Worm (Caenorhabditis elegans) whole organism, mixed stage, embryonic: ENCODE measurements around the gene ckk-1.

ENCODE experiments used
- M03D4.4 ChIP-seq: sonication (generic microtip); optimal IDR thresholded peaks from 2 replicates; lab custom pipeline; 2017; ENCODE audit warnings: mild to moderate bottlenecking, missing genetic modification characterization, missing compliant biosample characterization
- blmp-1 ChIP-seq: fragments of 150-350 bp; optimal IDR thresholded peaks from 2 replicates; lab custom pipeline; 2014; ENCODE audit warnings: missing biosample characterization, missing genetic modification characterization
- ceh-39 ChIP-seq: fragments of 150-350 bp; optimal IDR thresholded peaks from 2 replicates; lab custom pipeline; 2014; ENCODE audit warnings: missing biosample characterization, missing genetic modification characterization
- ceh-43 ChIP-seq: fragments of 200-800 bp; sonication (Bioruptor generic); optimal IDR thresholded peaks from 2 replicates; lab custom pipeline; 2018; ENCODE audit warnings: mild to moderate bottlenecking, missing genetic modification characterization, moderate library complexity, missing compliant biosample characterization
- ceh-83 ChIP-seq: fragments of 200-800 bp; sonication (Bioruptor generic); optimal IDR thresholded peaks from 2 replicates; lab custom pipeline; 2018; ENCODE audit warnings: mild to moderate bottlenecking, missing genetic modification characterization, missing compliant biosample characterization
- ces-1 ChIP-seq: fragments of 150-350 bp; optimal IDR thresholded peaks from 2 replicates; lab custom pipeline; 2014; ENCODE audit warnings: missing biosample characterization, missing genetic modification reagents, missing genetic modification characterization
- cnd-1 ChIP-seq: fragments of 200-800 bp; sonication (Bioruptor generic); optimal IDR thresholded peaks from 2 replicates; lab custom pipeline; 2018; ENCODE audit warnings: mild to moderate bottlenecking, missing genetic modification characterization, missing compliant biosample characterization
- drap-1 ChIP-seq: fragments of 200-800 bp; sonication (Bioruptor generic); optimal IDR thresholded peaks from 3 replicates; lab custom pipeline; 2018; ENCODE audit warnings: mild to moderate bottlenecking, missing genetic modification characterization, missing compliant biosample characterization
- elt-1 ChIP-seq: sonication (generic microtip); optimal IDR thresholded peaks from 2 replicates; lab custom pipeline; 2017; ENCODE audit warnings: missing genetic modification characterization, mild to moderate bottlenecking, missing compliant biosample characterization, antibody characterized with exemption, moderate library complexity, borderline replicate concordance; ENCODE audit not compliant: insufficient read depth
- elt-3 ChIP-seq: fragments of 150-350 bp; optimal IDR thresholded peaks from 2 replicates; lab custom pipeline; 2014; ENCODE audit warnings: missing biosample characterization, missing genetic modification characterization
- ham-2 ChIP-seq: fragments of 200-800 bp; sonication (Bioruptor generic); optimal IDR thresholded peaks from 2 replicates; lab custom pipeline; 2018; ENCODE audit warnings: mild to moderate bottlenecking, missing genetic modification characterization, missing compliant biosample characterization
- hlh-1 ChIP-seq: fragments of 150-350 bp; optimal IDR thresholded peaks from 2 replicates; lab custom pipeline; 2014; ENCODE audit warnings: missing biosample characterization, missing genetic modification reagents, missing genetic modification characterization
- lin-13 ChIP-seq: fragments of 150-350 bp; optimal IDR thresholded peaks from 2 replicates; lab custom pipeline; 2014; ENCODE audit warnings: missing biosample characterization, missing genetic modification characterization
- lin-32 ChIP-seq: fragments of 200-800 bp; sonication (Bioruptor generic); optimal IDR thresholded peaks from 2 replicates; lab custom pipeline; 2018; ENCODE audit warnings: mild to moderate bottlenecking, missing genetic modification characterization, missing compliant biosample characterization
- lsy-2 ChIP-seq: fragments of 150-350 bp; optimal IDR thresholded peaks from 2 replicates; lab custom pipeline; 2014; ENCODE audit warnings: missing biosample characterization, missing genetic modification characterization
- mab-5 ChIP-seq: fragments of 150-350 bp; optimal IDR thresholded peaks from 2 replicates; lab custom pipeline; 2014; ENCODE audit warnings: missing biosample characterization, missing genetic modification characterization
- mep-1 ChIP-seq: fragments of 150-350 bp; optimal IDR thresholded peaks from 2 replicates; lab custom pipeline; 2017; ENCODE audit warnings: missing biosample characterization, missing genetic modification reagents, missing genetic modification characterization, inconsistent platforms
- mls-2 ChIP-seq: sonication (generic microtip); optimal IDR thresholded peaks from 2 replicates; lab custom pipeline; 2016; ENCODE audit warnings: mild to moderate bottlenecking, missing genetic modification characterization, moderate library complexity, missing compliant biosample characterization
- nhr-2 ChIP-seq: fragments of 150-350 bp; optimal IDR thresholded peaks from 2 replicates; lab custom pipeline; 2014; ENCODE audit warnings: missing biosample characterization, missing genetic modification characterization
- nhr-237 ChIP-seq: fragments of 150-350 bp; optimal IDR thresholded peaks from 2 replicates; lab custom pipeline; 2014; ENCODE audit warnings: missing biosample characterization, missing genetic modification characterization
- nhr-76 ChIP-seq: sonication (generic microtip); optimal IDR thresholded peaks from 2 replicates; lab custom pipeline; 2017; ENCODE audit warnings: missing biosample characterization, missing genetic modification characterization
- pha-4 ChIP-seq: fragments of 150-350 bp; optimal IDR thresholded peaks from 2 replicates; lab custom pipeline; 2018; ENCODE audit warnings: missing biosample characterization, missing genetic modification reagents, missing genetic modification characterization
- sem-2 ChIP-seq: fragments of 200-800 bp; sonication (Bioruptor generic); optimal IDR thresholded peaks from 2 replicates; lab custom pipeline; 2018; ENCODE audit warnings: mild to moderate bottlenecking, missing genetic modification characterization, missing compliant biosample characterization
- snpc-4 ChIP-seq: fragments of 150-350 bp; optimal IDR thresholded peaks from 2 replicates; lab custom pipeline; 2014; ENCODE audit warnings: missing biosample characterization, missing genetic modification characterization
- sptf-1 ChIP-seq: sonication (generic microtip); optimal IDR thresholded peaks from 2 replicates; lab custom pipeline; 2017; ENCODE audit warnings: mild to moderate bottlenecking, missing genetic modification characterization, moderate library complexity, missing compliant biosample characterization
- tbx-8 ChIP-seq: fragments of 200-800 bp; sonication (Bioruptor generic); optimal IDR thresholded peaks from 2 replicates; lab custom pipeline; 2018; ENCODE audit warnings: mild to moderate bottlenecking, missing genetic modification characterization, moderate library complexity, missing compliant biosample characterization
- unc-120 ChIP-seq: sonication (generic microtip); optimal IDR thresholded peaks from 2 replicates; lab custom pipeline; 2017; ENCODE audit warnings: missing genetic modification characterization, missing compliant biosample characterization; ENCODE audit not compliant: poor library complexity, severe bottlenecking
- unc-39 ChIP-seq: fragments of 150-350 bp; optimal IDR thresholded peaks from 2 replicates; lab custom pipeline; 2014; ENCODE audit warnings: missing biosample characterization, missing genetic modification characterization
- unc-62 ChIP-seq: fragments of 150-350 bp; optimal IDR thresholded peaks from 2 replicates; lab custom pipeline; 2014; ENCODE audit warnings: missing biosample characterization, missing genetic modification reagents, missing genetic modification characterization
- zip-8 ChIP-seq: fragments of 150-350 bp; optimal IDR thresholded peaks from 2 replicates; lab custom pipeline; 2014; ENCODE audit warnings: missing biosample characterization, missing genetic modification characterization
- ztf-11 ChIP-seq: fragments of 150-350 bp; optimal IDR thresholded peaks from 2 replicates; lab custom pipeline; 2014; ENCODE audit warnings: missing biosample characterization, missing genetic modification characterization

The ckk-1 gene

DNA sequence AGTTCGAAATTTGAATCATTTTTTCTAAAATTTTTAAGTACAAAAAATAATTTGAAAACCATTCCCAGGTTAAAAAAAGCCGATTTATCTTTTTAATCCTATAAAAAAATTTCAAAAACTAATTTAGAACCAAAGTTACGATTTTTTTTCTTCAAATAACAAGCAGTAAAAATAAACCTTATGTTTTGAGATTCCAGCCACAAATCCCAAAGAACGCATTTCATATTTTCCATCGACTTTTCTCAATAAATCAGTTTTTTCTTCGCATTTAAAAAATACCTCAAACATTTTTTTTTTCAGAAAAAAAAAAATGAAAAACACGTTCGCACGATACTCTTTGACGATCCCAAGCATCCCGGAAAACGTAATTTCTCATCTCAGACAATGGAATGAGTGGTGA, at the start of gene ckk-1:
Gene ckk-1, plus strand, starts transcription at position 301 of the 400 bp plus-strand sequence.
- TF ChIP-seq nhr-237 (tag; lab: Kevin White, UChicago) (no peak), ceh-39 (tag; lab: Kevin White, UChicago) (no peak), drap-1 (GFP tag; lab: Kevin White, UChicago) (no peak), blmp-1 (tag; lab: Kevin White, UChicago) (no peak), ces-1 (GFP tag; lab: Kevin White, UChicago) (no peak), nhr-76 (tag; lab: Kevin White, UChicago) (no peak), elt-1 (tag; lab: Kevin White, UChicago) (no peak), mab-5 (no peak), lin-13 (tag; lab: Kevin White, UChicago) (no peak), M03D4.4 (no peak), hlh-1 (tag; lab: Kevin White, UChicago) (no peak)

DNA sequence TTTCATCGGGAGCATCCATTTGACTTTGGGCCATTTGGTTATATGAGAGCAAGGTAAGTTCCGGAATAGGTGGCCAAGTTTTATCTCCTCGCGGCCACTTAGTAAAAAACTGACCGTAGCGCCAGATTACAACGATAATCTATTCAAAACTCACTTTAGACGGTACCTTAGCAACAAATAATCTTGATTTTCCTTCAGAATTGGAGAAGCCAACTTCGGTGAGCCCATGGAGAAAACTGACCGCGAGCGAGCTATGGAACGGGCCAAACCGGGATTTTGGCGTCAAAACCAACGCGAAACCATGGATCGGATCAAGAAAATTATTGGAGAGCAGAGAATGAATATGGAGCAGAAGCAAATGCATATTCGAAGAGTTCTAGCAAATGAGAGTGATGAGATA, 49.6 kb upstream of the ckk-1 start:
- no peak for TF ChIP-seq pha-4 (tag; lab: Kevin White, UChicago)
- TF ChIP-seq nhr-237 (tag; lab: Kevin White, UChicago): no peak
- TF ChIP-seq ztf-11 (tag; lab: Kevin White, UChicago): no peak
- TF ChIP-seq elt-3 (tag; lab: Kevin White, UChicago): no peak
- no peak for TF ChIP-seq ham-2
- TF ChIP-seq M03D4.4: no peak
- TF ChIP-seq ceh-43: no peak
- no peak for TF ChIP-seq ceh-39 (tag; lab: Kevin White, UChicago)
- TF ChIP-seq mls-2 (tag; lab: Kevin White, UChicago): no peak
- no peak for TF ChIP-seq unc-39 (tag; lab: Kevin White, UChicago)
- no peak for TF ChIP-seq lsy-2 (tag; lab: Kevin White, UChicago)
- no peak for TF ChIP-seq cnd-1
- no peak for TF ChIP-seq blmp-1 (tag; lab: Kevin White, UChicago)
- TF ChIP-seq hlh-1 (tag; lab: Kevin White, UChicago): no peak
- TF ChIP-seq nhr-2 (tag; lab: Kevin White, UChicago): no peak
- TF ChIP-seq drap-1 (GFP tag; lab: Kevin White, UChicago): no peak
- TF ChIP-seq, all 35 proteins: peak for 0

DNA sequence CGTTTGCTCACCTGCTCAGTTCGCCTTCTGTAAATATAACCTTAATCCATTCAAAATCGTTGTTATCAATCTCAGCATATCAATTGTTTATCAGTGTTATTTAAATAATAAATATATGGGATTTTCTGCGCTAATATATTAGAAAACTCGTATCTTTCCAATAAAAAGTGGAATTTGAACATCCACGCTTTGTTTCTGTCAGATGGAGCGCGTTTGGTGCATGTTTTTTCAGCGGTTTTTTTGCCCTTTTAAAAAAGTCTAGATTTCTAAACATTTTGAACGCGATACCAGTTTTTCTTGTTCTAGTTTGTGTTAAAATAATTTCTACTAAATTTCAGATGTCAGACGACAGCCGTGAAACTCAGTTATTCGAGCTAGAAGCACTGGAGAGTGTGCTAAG, 48.4 kb upstream of the ckk-1 start, which contains the start of gene F56D2.2:
Gene F56D2.2, plus strand, starts transcription at position 339 of the 400 bp plus-strand sequence.
- peak; percentile 37 for TF ChIP-seq mep-1
- no peak for TF ChIP-seq lin-32
- no peak for TF ChIP-seq ham-2
- TF ChIP-seq mls-2 (tag; lab: Kevin White, UChicago): no peak
- no peak for TF ChIP-seq nhr-237 (tag; lab: Kevin White, UChicago)
- TF ChIP-seq zip-8 (tag; lab: Kevin White, UChicago): no peak
- TF ChIP-seq unc-62 (GFP tag; lab: Kevin White, UChicago): no peak
- no peak for TF ChIP-seq elt-1 (tag; lab: Kevin White, UChicago)
- no peak for TF ChIP-seq ztf-11 (tag; lab: Kevin White, UChicago)
- TF ChIP-seq ces-1 (GFP tag; lab: Kevin White, UChicago): no peak
- no peak for TF ChIP-seq drap-1 (GFP tag; lab: Kevin White, UChicago)
- no peak for TF ChIP-seq blmp-1 (tag; lab: Kevin White, UChicago)
- peak; percentile 1 for TF ChIP-seq nhr-2 (tag; lab: Kevin White, UChicago)
- no peak for TF ChIP-seq sptf-1
- no peak for TF ChIP-seq tbx-8 (GFP tag; lab: Kevin White, UChicago)
- TF ChIP-seq pha-4 (tag; lab: Kevin White, UChicago): no peak

DNA sequence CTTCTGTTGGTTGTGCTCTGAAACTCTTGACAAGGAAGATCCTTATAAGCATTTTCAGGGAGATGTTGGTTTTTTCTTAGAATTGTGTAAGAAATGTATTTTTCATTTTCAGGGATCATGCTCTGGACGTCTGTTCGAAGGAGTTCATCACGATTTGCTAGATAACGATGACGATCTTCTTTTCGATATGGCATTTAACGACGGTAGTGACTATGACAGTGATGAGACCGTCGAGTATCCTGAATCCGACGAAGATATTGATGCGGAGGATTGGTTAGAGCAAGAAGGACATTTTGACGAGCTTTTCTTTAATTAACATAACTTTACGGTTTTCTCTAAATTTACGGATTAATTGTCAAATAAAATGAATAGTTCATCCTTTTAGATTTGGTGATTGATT, 46.5 kb upstream of the ckk-1 start:
- TF ChIP-seq unc-62 (GFP tag; lab: Kevin White, UChicago): no peak
- TF ChIP-seq nhr-76 (tag; lab: Kevin White, UChicago): no peak
- no peak for TF ChIP-seq mab-5
- no peak for TF ChIP-seq nhr-237 (tag; lab: Kevin White, UChicago)
- no peak for TF ChIP-seq blmp-1 (tag; lab: Kevin White, UChicago)

ce11 chrIII:5591668-5592149, 43.6 kb upstream of the ckk-1 start, which contains the start of the genes ddx-15 and ucr-1:
Gene ddx-15, minus strand, starts transcription at chrIII:5591718.
Gene ucr-1, plus strand, starts transcription at chrIII:5592135.
- TF ChIP-seq drap-1 (GFP tag; lab: Kevin White, UChicago) (no peak), lin-13 (tag; lab: Kevin White, UChicago) (peak; percentile 55), zip-8 (tag; lab: Kevin White, UChicago) (no peak), nhr-76 (tag; lab: Kevin White, UChicago) (no peak), unc-120 (tag; lab: Kevin White, UChicago) (peak; percentile 20), elt-1 (tag; lab: Kevin White, UChicago) (no peak), nhr-2 (tag; lab: Kevin White, UChicago) (no peak), mab-5 (no peak), lsy-2 (tag; lab: Kevin White, UChicago) (peak; percentile 76), unc-39 (tag; lab: Kevin White, UChicago) (no peak), ztf-11 (tag; lab: Kevin White, UChicago) (no peak), mep-1 (peak; percentile 71), snpc-4 (tag; lab: Kevin White, UChicago) (no peak), nhr-237 (tag; lab: Kevin White, UChicago) (no peak), lin-32 (no peak), pha-4 (tag; lab: Kevin White, UChicago) (peak; percentile 41), sem-2 (GFP tag; lab: Kevin White, UChicago) (no peak), sptf-1 (no peak), ceh-83 (GFP tag; lab: Kevin White, UChicago) (no peak)
